Worm (Caenorhabditis elegans): ENCODE results near the gene C05D11.1.

C05D11.1 gene

ce11 chrIII:6406829-6407228 is 29.6 kb upstream of the C05D11.1 start, which contains the start of gene let-756:
TSS of gene let-756 (plus strand) at chrIII:6407129.
- TF ChIP-seq cebp-2 (GFP tag; IDR thresholded peaks at IDR 0.05) = no peak
- TF ChIP-seq F22D6.2 (tag; optimal IDR thresholded peaks at IDR 0.05) = no peak
- no peak for TF ChIP-seq him-1 (tag; optimal IDR thresholded peaks at IDR 0.05)
- TF ChIP-seq ztf-18 (tag; optimal IDR thresholded peaks at IDR 0.05) = no peak
- TF ChIP-seq C17E4.6 (GFP tag; IDR thresholded peaks at IDR 0.05) = no peak
- TF ChIP-seq bed-2 (GFP tag; IDR thresholded peaks at IDR 0.05) = no peak
- no peak for TF ChIP-seq somi-1 (GFP tag; optimal IDR thresholded peaks at IDR 0.05)
- TF ChIP-seq ztf-3 (GFP tag; optimal IDR thresholded peaks at IDR 0.05) = no peak
- no peak for TF ChIP-seq ceh-27 (GFP tag; optimal IDR thresholded peaks at IDR 0.05)
- TF ChIP-seq K12H6.12 (tag; optimal IDR thresholded peaks at IDR 0.05) = no peak
- TF ChIP-seq ccch-3 (GFP tag; optimal IDR thresholded peaks at IDR 0.05) = no peak
- no peak for TF ChIP-seq snpc-1.1 (tag; optimal IDR thresholded peaks at IDR 0.05; ENCODE audit: insufficient read depth)
- TF ChIP-seq B0336.3 (GFP tag; IDR thresholded peaks at IDR 0.05) = no peak
- no peak for TF ChIP-seq T07F8.4 (tag; optimal IDR thresholded peaks at IDR 0.05)
- no peak for TF ChIP-seq F57C9.4 (tag; optimal IDR thresholded peaks at IDR 0.05)

ce11 chrIII:6411430-6411829 is 25.0 kb upstream of the C05D11.1 start:
- TF ChIP-seq tlf-1 (GFP tag; optimal IDR thresholded peaks at IDR 0.05) (no peak), nhr-80 (tag; optimal IDR thresholded peaks at IDR 0.05) (peak; percentile 3), tbp1 (GFP tag; optimal IDR thresholded peaks at IDR 0.05) (no peak)

DNA sequence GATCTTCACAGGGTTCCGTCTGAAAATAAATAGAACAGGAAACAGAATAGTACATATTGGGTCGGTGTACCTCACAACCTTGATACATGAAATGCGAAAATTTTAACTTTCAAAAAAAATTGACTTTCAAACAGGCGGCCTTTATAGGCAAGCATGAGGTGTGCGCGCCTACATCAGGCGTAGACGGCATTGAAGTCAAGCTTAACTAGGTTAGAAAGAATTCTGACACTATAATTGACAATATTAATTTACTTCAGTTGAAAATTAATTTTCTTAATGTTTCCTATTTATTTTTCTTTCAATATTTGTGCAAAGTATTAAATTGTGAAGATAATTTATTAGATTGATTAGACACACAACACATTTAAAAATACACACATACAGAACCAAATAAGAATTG is 24.5 kb upstream of the C05D11.1 start, which contains the start of gene C05D11.5:
Gene C05D11.5 (minus strand): TSS at position 101 of the 400 bp plus-strand sequence.
- TF ChIP-seq egl-44 (GFP tag; IDR thresholded peaks at IDR 0.05) (no peak), ceh-91 (GFP tag; IDR thresholded peaks at IDR 0.05) (no peak), attf-5 (GFP tag; optimal IDR thresholded peaks at IDR 0.05) (no peak), Y56A3A.18 (GFP tag; IDR thresholded peaks at IDR 0.05) (no peak), lin-54 (GFP tag; optimal IDR thresholded peaks at IDR 0.05) (no peak), hsf-1 (GFP tag; IDR thresholded peaks at IDR 0.05) (no peak), F23B12.7 (tag; optimal IDR thresholded peaks at IDR 0.05; ENCODE audit: insufficient read depth) (no peak), dox-1 (GFP tag; IDR thresholded peaks at IDR 0.05) (no peak)

- TF ChIP-seq ekl-4 (GFP tag; IDR thresholded peaks at IDR 0.05) = 0 out of 2 replicates have a peak, but pooled peaks have one; percentile 12
- no peak for TF ChIP-seq zim-3 (tag; optimal IDR thresholded peaks at IDR 0.05)
- TF ChIP-seq lin-40 (tag; optimal IDR thresholded peaks at IDR 0.05) = peak; percentile 29
- peak; percentile 24 for TF ChIP-seq tlf-1 (GFP tag; optimal IDR thresholded peaks at IDR 0.05)
- TF ChIP-seq ztf-22 (GFP tag; optimal IDR thresholded peaks at IDR 0.05) = no peak
- no peak for TF ChIP-seq sea-2 (GFP tag; IDR thresholded peaks at IDR 0.05)
- 0 out of 2 replicates have a peak, but pooled peaks have one; percentile 5 for TF ChIP-seq nhr-120 (GFP tag; IDR thresholded peaks at IDR 0.05)
- 0 out of 2 replicates have a peak, but pooled peaks have one; percentile 38 for TF ChIP-seq cebp-1 (GFP tag; IDR thresholded peaks at IDR 0.05)
- TF ChIP-seq cebp-1 (tag; optimal IDR thresholded peaks at IDR 0.05) = peak; percentile 71
- TF ChIP-seq Y56A3A.18 (GFP tag; IDR thresholded peaks at IDR 0.05) = peak; percentile 20; the same call in 1 of the 2 replicates
- TF ChIP-seq F52B5.7 (tag; optimal IDR thresholded peaks at IDR 0.05) = no peak
- TF ChIP-seq T26A5.8 (tag; optimal IDR thresholded peaks at IDR 0.05) = no peak
- no peak for TF ChIP-seq ZK185.1 (tag; optimal IDR thresholded peaks at IDR 0.05; ENCODE audit: poor library complexity, severe bottlenecking)
- TF ChIP-seq hrde-1 (tag; optimal IDR thresholded peaks at IDR 0.05; ENCODE audit: borderline replicate concordance) = no peak
- peak; percentile 35 for TF ChIP-seq nhr-90 (tag; optimal IDR thresholded peaks at IDR 0.05)
- peak; percentile 14 for TF ChIP-seq nhr-179 (tag; optimal IDR thresholded peaks at IDR 0.05)
- no peak for TF ChIP-seq tbx-9 (tag; optimal IDR thresholded peaks at IDR 0.05; ENCODE audit: borderline replicate concordance)
- TF ChIP-seq athp-1 (tag; optimal IDR thresholded peaks at IDR 0.05) = peak; percentile 64
- TF ChIP-seq B0336.3 (GFP tag; IDR thresholded peaks at IDR 0.05) = 0 out of 2 replicates have a peak, but pooled peaks have one; percentile 55
- TF ChIP-seq B0035.1 (tag; optimal IDR thresholded peaks at IDR 0.05) = peak; percentile 75
- no peak for TF ChIP-seq egl-18 (GFP tag; IDR thresholded peaks at IDR 0.05)
Observed at ce11 chrIII:6415306-6415973, 21.0 kb upstream of the C05D11.1 start, which contains the start of gene nas-4. TSS of gene nas-4 (minus strand) at chrIII:6415656.

All from whole organism, young adult.